Fruit fly (Drosophila melanogaster) whole organism, embryonic: ENCODE data around the gene gfzf.

Source experiments
- Bgb ChIP-seq: fragments of 200-800 bp; sonication (Bioruptor generic); IDR thresholded peaks from 2 replicates; pipeline ENCODE4 v1.3.6; 2022; ENCODE audit warnings: missing biosample characterization, missing genetic modification characterization; ENCODE audit not compliant: partially characterized antibody
- CG10274 ChIP-seq: fragments of 200-800 bp; sonication (Bioruptor generic); optimal IDR thresholded peaks from 3 replicates; lab custom pipeline; 2017; ENCODE audit warnings: missing biosample characterization, mild to moderate bottlenecking, missing genetic modification characterization
- CG10543 ChIP-seq: fragments of 200-800 bp; sonication (Bioruptor generic); optimal IDR thresholded peaks from 3 replicates; lab custom pipeline; 2017; ENCODE audit warnings: missing biosample characterization, mild to moderate bottlenecking, missing genetic modification characterization, moderate library complexity
- CG11093 ChIP-seq: fragments of 200-800 bp; sonication (Bioruptor generic); IDR thresholded peaks from 3 replicates; pipeline ENCODE4 v1.3.6; 2022; ENCODE audit warnings: missing biosample characterization, missing genetic modification characterization
- CG11456 ChIP-seq: fragments of 200-800 bp; sonication (Bioruptor generic); IDR thresholded peaks from 3 replicates; pipeline ENCODE4 v1.3.6; 2022; ENCODE audit warnings: missing biosample characterization, missing genetic modification characterization
- CG11504 ChIP-seq: fragments of 200-800 bp; sonication (Bioruptor generic); optimal IDR thresholded peaks from 3 replicates; lab custom pipeline; 2019; ENCODE audit warnings: missing biosample characterization, mild to moderate bottlenecking, missing genetic modification characterization, moderate library complexity
- CG12769 ChIP-seq: fragments of 200-800 bp; sonication (Bioruptor generic); optimal IDR thresholded peaks from 2 replicates; lab custom pipeline; 2019; ENCODE audit warnings: missing biosample characterization, mild to moderate bottlenecking, missing genetic modification characterization, moderate library complexity
- CG14050 ChIP-seq: fragments of 200-800 bp; sonication (Bioruptor generic); IDR thresholded peaks from 3 replicates; pipeline ENCODE4 v1.3.6; 2022; ENCODE audit warnings: missing biosample characterization, missing genetic modification characterization
- CG1529 ChIP-seq: fragments of 200-800 bp; sonication (Bioruptor generic); optimal IDR thresholded peaks from 3 replicates; lab custom pipeline; 2018; ENCODE audit warnings: missing biosample characterization, missing genetic modification characterization
- CG15514 ChIP-seq: fragments of 200-800 bp; sonication (Bioruptor generic); optimal IDR thresholded peaks from 3 replicates; lab custom pipeline; 2017; ENCODE audit warnings: missing biosample characterization, missing genetic modification characterization, mild to moderate bottlenecking, moderate library complexity, missing genetic modification reagents
- CG16779 ChIP-seq: fragments of 200-800 bp; sonication (Bioruptor generic); IDR thresholded peaks from 2 replicates; pipeline ENCODE4 v1.3.6; 2022; ENCODE audit warnings: missing biosample characterization, missing genetic modification characterization
- CG2199 ChIP-seq: fragments of 200-800 bp; sonication (Bioruptor generic); IDR thresholded peaks from 3 replicates; pipeline ENCODE4 v1.3.6; 2022; ENCODE audit warnings: missing biosample characterization, missing genetic modification characterization
- CG2875 ChIP-seq: fragments of 200-800 bp; sonication (Bioruptor generic); optimal IDR thresholded peaks from 2 replicates; lab custom pipeline; 2017; ENCODE audit warnings: missing biosample characterization, mild to moderate bottlenecking, missing genetic modification characterization, missing genetic modification reagents
- CG2889 ChIP-seq: fragments of 200-800 bp; sonication (Bioruptor generic); IDR thresholded peaks from 3 replicates; pipeline ENCODE4 v1.3.6; 2022; ENCODE audit warnings: missing biosample characterization, missing genetic modification characterization
- CG30431 ChIP-seq: fragments of 200-800 bp; sonication (Bioruptor generic); optimal IDR thresholded peaks from 2 replicates; lab custom pipeline; 2017; ENCODE audit warnings: missing biosample characterization, missing genetic modification characterization
- CG31365 ChIP-seq: fragments of 200-800 bp; sonication (Bioruptor generic); optimal IDR thresholded peaks from 2 replicates; lab custom pipeline; 2018; ENCODE audit warnings: missing biosample characterization, mild to moderate bottlenecking, missing genetic modification characterization
- CG4404 ChIP-seq: fragments of 200-800 bp; sonication (Bioruptor generic); IDR thresholded peaks from 2 replicates; pipeline ENCODE4 v1.3.6; 2022; ENCODE audit warnings: missing biosample characterization, missing genetic modification characterization
- CG5953 ChIP-seq: fragments of 200-800 bp; sonication (Bioruptor generic); IDR thresholded peaks from 2 replicates; pipeline ENCODE4 v1.3.6; 2022; ENCODE audit warnings: missing biosample characterization, missing genetic modification characterization
- CG6689 ChIP-seq: fragments of 200-800 bp; sonication (Bioruptor generic); IDR thresholded peaks from 2 replicates; pipeline ENCODE4 v1.3.6; 2022; ENCODE audit warnings: missing biosample characterization, missing genetic modification characterization
- CG7271 ChIP-seq: fragments of 200-800 bp; sonication (Bioruptor generic); optimal IDR thresholded peaks from 2 replicates; lab custom pipeline; 2018; ENCODE audit warnings: missing biosample characterization, mild to moderate bottlenecking, missing genetic modification characterization, moderate library complexity
- CG7745 ChIP-seq: fragments of 200-800 bp; sonication (Bioruptor generic); optimal IDR thresholded peaks from 2 replicates; lab custom pipeline; 2018; ENCODE audit warnings: missing biosample characterization, mild to moderate bottlenecking, missing genetic modification characterization, moderate library complexity
- CG9609 ChIP-seq: fragments of 200-800 bp; sonication (Bioruptor generic); optimal IDR thresholded peaks from 3 replicates; lab custom pipeline; 2016; ENCODE audit warnings: missing biosample characterization, missing genetic modification characterization
- Deaf1 ChIP-seq: fragments of 200-800 bp; optimal IDR thresholded peaks from 3 replicates; lab custom pipeline; 2019; ENCODE audit warnings: missing biosample characterization, mild to moderate bottlenecking, missing genetic modification characterization, moderate library complexity
- Dek ChIP-seq: fragments of 200-800 bp; sonication (Bioruptor generic); optimal IDR thresholded peaks from 3 replicates; lab custom pipeline; 2019; ENCODE audit warnings: missing biosample characterization, mild to moderate bottlenecking, missing genetic modification characterization, moderate library complexity
- Ets65A ChIP-seq: fragments of 200-800 bp; sonication (Bioruptor generic); peaks from one replicate; lab custom pipeline; 2016; ENCODE audit warnings: missing biosample characterization, missing genetic modification characterization
- H15 ChIP-seq: fragments of 200-800 bp; sonication (Bioruptor generic); IDR thresholded peaks from 3 replicates; pipeline ENCODE4 v1.3.6; 2022; ENCODE audit warnings: missing biosample characterization, missing genetic modification characterization
- H2.0 ChIP-seq: fragments of 200-800 bp; sonication (Bioruptor generic); IDR thresholded peaks from 2 replicates; pipeline ENCODE4 v1.3.6; 2022; ENCODE audit warnings: missing biosample characterization, missing genetic modification characterization
- Lim3 ChIP-seq: fragments of 200-800 bp; sonication (Bioruptor generic); IDR thresholded peaks from 2 replicates; pipeline ENCODE4 v1.3.6; 2022; ENCODE audit warnings: missing biosample characterization, missing genetic modification characterization
- MTF-1 ChIP-seq: fragments of 200-800 bp; sonication (Bioruptor generic); optimal IDR thresholded peaks from 2 replicates; lab custom pipeline; 2018; ENCODE audit warnings: missing biosample characterization, mild to moderate bottlenecking, missing genetic modification characterization, borderline replicate concordance
- Pdp1 ChIP-seq, 2 experiments: fragments of 200-800 bp; sonication (Bioruptor generic); optimal IDR thresholded peaks; 3 replicates each; lab custom pipeline; 2016; ENCODE audit warnings: missing biosample characterization in 2 of 2, missing genetic modification characterization in 2 of 2, mild to moderate bottlenecking in 1 of 2, moderate library complexity in 1 of 2
- Stat92E ChIP-seq, 3 experiments: fragments of >200 bp in 2 of 3; fragments of 200-800 bp in 1 of 3; sonication (Bioruptor generic) in 1 of 3; optimal IDR thresholded peaks; 2 replicates each; lab custom pipeline; 2017 to 2019; ENCODE audit warnings: missing biosample characterization in 3 of 3, missing genetic modification characterization in 3 of 3, mild to moderate bottlenecking in 1 of 3, moderate library complexity in 1 of 3
- amos ChIP-seq: fragments of 200-800 bp; sonication (Bioruptor generic); IDR thresholded peaks from 2 replicates; pipeline ENCODE4 v1.3.6; 2022; ENCODE audit warnings: missing biosample characterization, missing genetic modification characterization; ENCODE audit not compliant: partially characterized antibody
- ase ChIP-seq: fragments of 200-800 bp; sonication (Bioruptor generic); IDR thresholded peaks from 3 replicates; pipeline ENCODE4 v1.3.6; 2022; ENCODE audit warnings: missing biosample characterization, missing genetic modification characterization
- cg ChIP-seq: fragments of 200-800 bp; sonication (Bioruptor generic); optimal IDR thresholded peaks from 3 replicates; lab custom pipeline; 2019; ENCODE audit warnings: missing biosample characterization, mild to moderate bottlenecking, missing genetic modification characterization, moderate library complexity
- cwo ChIP-seq: fragments of 200-800 bp; sonication (Bioruptor generic); optimal IDR thresholded peaks from 3 replicates; lab custom pipeline; 2017; ENCODE audit warnings: missing biosample characterization, missing genetic modification characterization, mild to moderate bottlenecking, moderate library complexity, missing genetic modification reagents
- exex ChIP-seq: fragments of 200-800 bp; sonication (Bioruptor generic); optimal IDR thresholded peaks from 4 replicates; lab custom pipeline; 2018; ENCODE audit warnings: missing biosample characterization, mild to moderate bottlenecking, missing genetic modification characterization, moderate library complexity
- gcm ChIP-seq: fragments of 200-800 bp; sonication (Bioruptor generic); optimal IDR thresholded peaks from 2 replicates; lab custom pipeline; 2019; ENCODE audit warnings: missing biosample characterization, mild to moderate bottlenecking, missing genetic modification characterization, moderate library complexity
- grn ChIP-seq: fragments of 200-800 bp; sonication (Bioruptor generic); optimal IDR thresholded peaks from 3 replicates; lab custom pipeline; 2017; ENCODE audit warnings: missing biosample characterization, missing genetic modification characterization
- lov ChIP-seq, 2 experiments: fragments of 200-800 bp in 1 of 2; fragments of >200 bp in 1 of 2; sonication (Bioruptor generic) in 1 of 2; IDR thresholded peaks in 1 of 2; optimal IDR thresholded peaks in 1 of 2; 2 replicates in 1 of 2; 3 replicates in 1 of 2; pipeline versions ENCODE4 v1.3.6 to Lab custom; 2017 to 2022; ENCODE audit warnings: missing biosample characterization in 1 of 2, missing genetic modification characterization in 1 of 2
- run ChIP-seq: fragments of 200-800 bp; sonication (Bioruptor generic); optimal IDR thresholded peaks from 3 replicates; lab custom pipeline; 2018; ENCODE audit warnings: missing biosample characterization, mild to moderate bottlenecking, missing genetic modification characterization
- sc ChIP-seq, 3 experiments: fragments of >200 bp in 2 of 3; fragments of 200-800 bp in 1 of 3; sonication (Bioruptor generic) in 1 of 3; optimal IDR thresholded peaks; 2 replicates in 2 of 3; 3 replicates in 1 of 3; lab custom pipeline; 2017; ENCODE audit warnings: mild to moderate bottlenecking in 1 of 3, missing biosample characterization in 1 of 3, missing genetic modification characterization in 1 of 3, missing genetic modification reagents in 1 of 3
- sd ChIP-seq: fragments of 200-800 bp; sonication (Bioruptor generic); optimal IDR thresholded peaks from 3 replicates; lab custom pipeline; 2018; ENCODE audit warnings: missing biosample characterization, mild to moderate bottlenecking, missing genetic modification characterization, moderate library complexity
- sob ChIP-seq: fragments of 200-800 bp; sonication (Bioruptor generic); IDR thresholded peaks from 2 replicates; pipeline ENCODE4 v1.3.6; 2022; ENCODE audit warnings: missing biosample characterization, missing genetic modification characterization
- stc ChIP-seq: fragments of 200-800 bp; sonication (Bioruptor generic); IDR thresholded peaks from 2 replicates; pipeline ENCODE4 v1.3.6; 2022; ENCODE audit warnings: missing biosample characterization, missing genetic modification characterization
- unpg ChIP-seq: fragments of 200-800 bp; sonication (Bioruptor generic); optimal IDR thresholded peaks from 3 replicates; lab custom pipeline; 2018; ENCODE audit warnings: missing biosample characterization, mild to moderate bottlenecking, missing genetic modification characterization, moderate library complexity
- z ChIP-seq: fragments of 200-800 bp; sonication (Bioruptor generic); IDR thresholded peaks from 3 replicates; pipeline ENCODE4 v1.3.6; 2022; ENCODE audit warnings: missing biosample characterization, missing genetic modification characterization
- zen ChIP-seq: fragments of 200-800 bp; sonication (Bioruptor generic); optimal IDR thresholded peaks from 3 replicates; lab custom pipeline; 2018; ENCODE audit warnings: missing biosample characterization, mild to moderate bottlenecking, missing genetic modification characterization, moderate library complexity
- zen2 ChIP-seq: fragments of 200-800 bp; sonication (Bioruptor generic); IDR thresholded peaks from 3 replicates; pipeline ENCODE4 v1.3.6; 2022; ENCODE audit warnings: missing biosample characterization, missing genetic modification characterization; ENCODE audit not compliant: partially characterized antibody

gfzf gene

DNA sequence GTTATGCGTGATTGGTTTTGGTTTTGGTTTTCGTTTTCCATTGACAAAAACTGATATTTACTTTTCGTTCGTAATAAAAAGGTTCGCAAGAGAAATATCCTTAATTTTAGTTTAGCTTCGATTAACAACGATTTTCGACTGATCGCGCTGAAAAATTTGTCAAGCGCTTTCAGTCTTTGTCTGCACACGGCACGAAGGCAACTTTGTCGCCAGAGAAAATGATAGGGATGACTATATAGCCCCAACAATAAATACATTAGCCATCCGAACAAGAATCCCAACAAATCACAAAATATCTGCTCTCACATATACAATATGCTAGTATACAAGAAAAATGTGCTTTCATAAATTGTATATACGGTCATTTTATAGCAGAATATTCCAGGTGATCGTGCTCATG, 33.2 kb downstream of the gfzf start, which contains the start of gene Mlp84B:
Gene Mlp84B (minus strand): TSS at position 143 of the 400 bp plus-strand sequence.
- TF ChIP-seq stc (GFP tag; lab: Robert Waterston, UW) (no peak), zen (tag; lab: Kevin White, UChicago) (no peak), MTF-1 (peak; percentile 98), CG12769 (tag; lab: Kevin White, UChicago) (peak; percentile 55), CG4404 (no peak), CG15514 (no peak), sd (tag; lab: Kevin White, UChicago) (peak; percentile 11), gcm (GFP tag; lab: Kevin White, UChicago) (no peak)

dm6 chr3R:7116511-7116910, 34.3 kb downstream of the gfzf start:
- no peak for TF ChIP-seq CG2889 (GFP tag; lab: Robert Waterston, UW)
- no peak for TF ChIP-seq CG31365
- peak; percentile 7 for TF ChIP-seq CG11504 (tag; lab: Kevin White, UChicago)
- no peak for TF ChIP-seq lov (optimal IDR thresholded peaks at IDR 0.05; lab: Kevin White, UChicago)
- TF ChIP-seq lov (GFP tag; IDR thresholded peaks at IDR 0.05; lab: Robert Waterston, UW): no peak
- TF ChIP-seq CG6689 (GFP tag; lab: Robert Waterston, UW): no peak
- no peak for TF ChIP-seq exex
- no peak for TF ChIP-seq CG7271
- peak; percentile 80 for TF ChIP-seq z (GFP tag; lab: Robert Waterston, UW)
- TF ChIP-seq CG10543 (GFP tag; lab: Kevin White, UChicago): no peak
- no peak for TF ChIP-seq CG2199 (GFP tag; lab: Robert Waterston, UW)
- no peak for TF ChIP-seq CG1529 (GFP tag; lab: Kevin White, UChicago)
- no peak for TF ChIP-seq grn
- TF ChIP-seq unpg (GFP tag; lab: Kevin White, UChicago): no peak
- TF ChIP-seq CG10274 (GFP tag; lab: Kevin White, UChicago): no peak
- no peak for TF ChIP-seq CG16779 (GFP tag; lab: Robert Waterston, UW)
- TF ChIP-seq MTF-1: peak; percentile 99
- TF ChIP-seq zen2 (GFP tag; lab: Robert Waterston, UW): 0 out of 3 replicates have a peak, but pooled peaks have one; percentile 28
- TF ChIP-seq CG7745: no peak
- no peak for TF ChIP-seq H2.0 (GFP tag; lab: Robert Waterston, UW)
- no peak for TF ChIP-seq Bgb (GFP tag; lab: Robert Waterston, UW)
- TF ChIP-seq sc (optimal IDR thresholded peaks at IDR 0.05; lab: Kevin White, UChicago): no peak
- TF ChIP-seq sc (GFP tag; optimal IDR thresholded peaks at IDR 0.05; lab: Kevin White, UChicago): no peak
- no peak for TF ChIP-seq CG30431 (GFP tag; lab: Kevin White, UChicago)
- no peak for TF ChIP-seq Dek (tag; lab: Kevin White, UChicago)
- TF ChIP-seq ase (GFP tag; lab: Robert Waterston, UW): no peak
- no peak for TF ChIP-seq CG2875
- no peak for TF ChIP-seq Stat92E (GFP tag; optimal IDR thresholded peaks at IDR 0.05; lab: Kevin White, UChicago)
- peak; percentile 15; the same call in 1 of the 2 replicates for TF ChIP-seq amos
- no peak for TF ChIP-seq stc (GFP tag; lab: Robert Waterston, UW)
- peak; percentile 61 for TF ChIP-seq Ets65A
- TF ChIP-seq CG15514: no peak

DNA sequence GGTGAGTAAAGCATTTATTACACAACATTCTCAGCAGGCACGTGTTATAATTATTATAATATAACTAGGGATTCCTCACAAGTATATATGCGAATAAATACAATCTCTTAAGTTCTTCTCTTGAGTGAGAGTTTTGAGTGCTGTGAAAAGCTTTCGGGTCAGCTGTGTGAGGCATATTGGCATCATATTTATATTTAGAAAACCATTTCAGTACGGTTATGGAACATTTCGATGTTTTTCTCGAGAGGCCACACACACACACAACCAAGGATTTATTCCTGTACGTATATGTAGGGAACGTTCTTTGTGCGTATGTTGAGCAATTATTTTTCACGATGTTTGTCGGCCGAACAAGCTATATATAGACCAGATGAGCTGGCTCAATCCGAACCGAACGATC, 37.8 kb downstream of the gfzf start:
- TF ChIP-seq CG14050 (GFP tag; lab: Robert Waterston, UW) (no peak), CG9609 (GFP tag; lab: Kevin White, UChicago) (no peak), CG5953 (GFP tag; lab: Robert Waterston, UW) (no peak), sob (GFP tag; lab: Robert Waterston, UW) (no peak), Pdp1 (GFP tag; optimal IDR thresholded peaks at IDR 0.05; lab: Kevin White, UChicago) (peak in 1 of 2 experiments; percentile 75), CG12769 (tag; lab: Kevin White, UChicago) (peak; percentile 82), Lim3 (no peak), CG11093 (GFP tag; lab: Robert Waterston, UW) (no peak), Deaf1 (tag; lab: Kevin White, UChicago) (peak; percentile 47), z (GFP tag; lab: Robert Waterston, UW) (peak; percentile 72; the same call in 2 of the 3 replicates), cwo (GFP tag; lab: Kevin White, UChicago) (peak; percentile 5), CG11456 (GFP tag; lab: Robert Waterston, UW) (no peak), cg (GFP tag; lab: Kevin White, UChicago) (peak; percentile 35), H15 (GFP tag; lab: Robert Waterston, UW) (no peak), run (tag; lab: Kevin White, UChicago) (no peak)
